Fruit fly (Drosophila melanogaster): Measurements from ENCODE around the gene SMC6.

- TF ChIP-seq EcR (GFP tag; optimal IDR thresholded peaks at IDR 0.05) (no peak), psq (optimal IDR thresholded peaks at IDR 0.05) (no peak), usp (GFP tag; optimal IDR thresholded peaks at IDR 0.05) (no peak)
Observed at dm6 chr3R:24226744-24227143, 33.5 kb upstream of the SMC6 start, which contains the start of the genes Spps and CG13609.
